Worm (Caenorhabditis elegans) whole organism, mixed stage, embryonic: Measurements from ENCODE around the gene fbxa-107.

ENCODE experiments used
- M03D4.4 ChIP-seq: sonication (generic microtip); optimal IDR thresholded peaks from 2 replicates; lab custom pipeline; 2017; ENCODE audit warnings: mild to moderate bottlenecking, missing genetic modification characterization, missing compliant biosample characterization
- ceh-83 ChIP-seq: fragments of 200-800 bp; sonication (Bioruptor generic); optimal IDR thresholded peaks from 2 replicates; lab custom pipeline; 2018; ENCODE audit warnings: mild to moderate bottlenecking, missing genetic modification characterization, missing compliant biosample characterization
- drap-1 ChIP-seq: fragments of 200-800 bp; sonication (Bioruptor generic); optimal IDR thresholded peaks from 3 replicates; lab custom pipeline; 2018; ENCODE audit warnings: mild to moderate bottlenecking, missing genetic modification characterization, missing compliant biosample characterization
- elt-3 ChIP-seq: fragments of 150-350 bp; optimal IDR thresholded peaks from 2 replicates; lab custom pipeline; 2014; ENCODE audit warnings: missing biosample characterization, missing genetic modification characterization
- hlh-1 ChIP-seq: fragments of 150-350 bp; optimal IDR thresholded peaks from 2 replicates; lab custom pipeline; 2014; ENCODE audit warnings: missing biosample characterization, missing genetic modification reagents, missing genetic modification characterization
- lsy-2 ChIP-seq: fragments of 150-350 bp; optimal IDR thresholded peaks from 2 replicates; lab custom pipeline; 2014; ENCODE audit warnings: missing biosample characterization, missing genetic modification characterization
- mep-1 ChIP-seq: fragments of 150-350 bp; optimal IDR thresholded peaks from 2 replicates; lab custom pipeline; 2017; ENCODE audit warnings: missing biosample characterization, missing genetic modification reagents, missing genetic modification characterization, inconsistent platforms
- mls-2 ChIP-seq: sonication (generic microtip); optimal IDR thresholded peaks from 2 replicates; lab custom pipeline; 2016; ENCODE audit warnings: mild to moderate bottlenecking, missing genetic modification characterization, moderate library complexity, missing compliant biosample characterization
- nhr-12 ChIP-seq: fragments of 150-350 bp; optimal IDR thresholded peaks from 2 replicates; lab custom pipeline; 2014; ENCODE audit warnings: missing biosample characterization, missing genetic modification characterization
- nhr-2 ChIP-seq: fragments of 150-350 bp; optimal IDR thresholded peaks from 2 replicates; lab custom pipeline; 2014; ENCODE audit warnings: missing biosample characterization, missing genetic modification characterization
- nhr-237 ChIP-seq: fragments of 150-350 bp; optimal IDR thresholded peaks from 2 replicates; lab custom pipeline; 2014; ENCODE audit warnings: missing biosample characterization, missing genetic modification characterization
- pha-4 ChIP-seq: fragments of 150-350 bp; optimal IDR thresholded peaks from 2 replicates; lab custom pipeline; 2018; ENCODE audit warnings: missing biosample characterization, missing genetic modification reagents, missing genetic modification characterization
- snpc-4 ChIP-seq: fragments of 150-350 bp; optimal IDR thresholded peaks from 2 replicates; lab custom pipeline; 2014; ENCODE audit warnings: missing biosample characterization, missing genetic modification characterization
- unc-120 ChIP-seq: sonication (generic microtip); optimal IDR thresholded peaks from 2 replicates; lab custom pipeline; 2017; ENCODE audit warnings: missing genetic modification characterization, missing compliant biosample characterization; ENCODE audit not compliant: poor library complexity, severe bottlenecking
- ztf-11 ChIP-seq: fragments of 150-350 bp; optimal IDR thresholded peaks from 2 replicates; lab custom pipeline; 2014; ENCODE audit warnings: missing biosample characterization, missing genetic modification characterization

fbxa-107 gene

DNA sequence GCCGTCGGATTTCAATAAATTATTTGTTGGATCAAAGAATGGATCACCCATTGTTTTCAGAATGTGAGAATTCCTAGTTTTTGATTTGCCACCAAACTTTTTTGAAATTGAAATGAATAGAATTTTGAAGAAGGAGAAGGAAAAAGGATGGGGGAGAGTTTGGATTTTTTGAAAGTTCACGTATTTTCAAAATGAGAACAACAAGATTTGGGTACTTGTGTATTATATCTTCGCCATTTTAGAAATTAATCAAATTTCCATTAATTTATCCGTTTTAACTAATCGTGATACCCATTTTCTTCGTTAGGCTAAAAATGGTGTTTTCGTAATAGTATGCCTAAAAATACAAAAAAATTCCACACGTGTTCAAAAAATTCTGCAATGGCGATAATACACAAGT is 47.8 kb downstream of the fbxa-107 start, which contains the start of gene C14A6.8:
C14A6.8 (minus strand) TSS at position 101 of the 400 bp plus-strand sequence.
- no peak for TF ChIP-seq lsy-2 (tag; lab: Kevin White, UChicago)
- TF ChIP-seq snpc-4 (tag; lab: Kevin White, UChicago), result no peak
- no peak for TF ChIP-seq elt-3 (tag; lab: Kevin White, UChicago)
- no peak for TF ChIP-seq mep-1 (tag; lab: Kevin White, UChicago)
- no peak for TF ChIP-seq nhr-12 (tag; lab: Kevin White, UChicago)
- TF ChIP-seq ceh-83 (GFP tag; lab: Kevin White, UChicago), result no peak
- TF ChIP-seq hlh-1 (tag; lab: Kevin White, UChicago), result no peak
- TF ChIP-seq pha-4 (tag; lab: Kevin White, UChicago), result no peak
- no peak for TF ChIP-seq M03D4.4 (tag; lab: Kevin White, UChicago)
- no peak for TF ChIP-seq drap-1 (GFP tag; lab: Kevin White, UChicago)
- TF ChIP-seq nhr-2 (tag; lab: Kevin White, UChicago), result no peak
- no peak for TF ChIP-seq unc-120 (tag; lab: Kevin White, UChicago)
- no peak for TF ChIP-seq mls-2 (tag; lab: Kevin White, UChicago)
- no peak for TF ChIP-seq ztf-11 (tag; lab: Kevin White, UChicago)
- TF ChIP-seq nhr-237, result no peak
